Fruit fly (Drosophila melanogaster) whole organism, wandering third instar larva: ENCODE measurements around the gene CG12116.
A peak's percentile ranks its signal among the peaks of the same experiment; 100 is the strongest.

Experiments used
- Abd-B ChIP-seq: fragments of >200 bp; optimal IDR thresholded peaks from 2 replicates; lab custom pipeline; 2017; ENCODE audit warnings: missing biosample characterization, missing genetic modification characterization
- CG32264 ChIP-seq: fragments of 200-800 bp; sonication (Bioruptor generic); optimal IDR thresholded peaks from 2 replicates; lab custom pipeline; 2016; ENCODE audit warnings: missing biosample characterization, missing genetic modification characterization
- CG9705 ChIP-seq: fragments of 200-800 bp; sonication (Bioruptor generic); optimal IDR thresholded peaks from 2 replicates; lab custom pipeline; 2018; ENCODE audit warnings: missing biosample characterization, mild to moderate bottlenecking, missing genetic modification characterization
- CrebA ChIP-seq: fragments of 200-800 bp; sonication (Bioruptor generic); optimal IDR thresholded peaks from 2 replicates; lab custom pipeline; 2016; ENCODE audit warnings: missing biosample characterization, mild to moderate bottlenecking, missing genetic modification characterization, borderline replicate concordance
- Dfd ChIP-seq: fragments of >200 bp; optimal IDR thresholded peaks from 2 replicates; lab custom pipeline; 2017; ENCODE audit warnings: missing biosample characterization, missing genetic modification characterization
- Dif ChIP-seq: fragments of 200-275, 200-300 bp; sonication (Bioruptor generic); optimal IDR thresholded peaks from 2 replicates; lab custom pipeline; 2018; ENCODE audit warnings: missing biosample characterization, missing genetic modification characterization; ENCODE audit not compliant: partially characterized antibody
- GATAd ChIP-seq: sonication (Bioruptor generic); optimal IDR thresholded peaks from 2 replicates; lab custom pipeline; 2016; ENCODE audit warnings: missing biosample characterization, missing genetic modification characterization
- HLH106 ChIP-seq: fragments of 200-800 bp; optimal IDR thresholded peaks from 3 replicates; lab custom pipeline; 2019; ENCODE audit warnings: missing biosample characterization, mild to moderate bottlenecking, missing genetic modification characterization, moderate library complexity
- Hr78 ChIP-seq: fragments of >200 bp; optimal IDR thresholded peaks from 2 replicates; lab custom pipeline; 2017; ENCODE audit warnings: missing biosample characterization, missing genetic modification characterization
- Hr83 ChIP-seq: fragments of 200-300 bp; sonication (Bioruptor generic); optimal IDR thresholded peaks from 2 replicates; lab custom pipeline; 2016; ENCODE audit warnings: missing biosample characterization, mild to moderate bottlenecking, missing genetic modification characterization, moderate library complexity; ENCODE audit not compliant: poor library complexity, severe bottlenecking
- Jra ChIP-seq: sonication (Bioruptor generic); optimal IDR thresholded peaks from 2 replicates; lab custom pipeline; 2016; ENCODE audit warnings: missing biosample characterization, missing genetic modification characterization
- Mio ChIP-seq: sonication (Bioruptor generic); optimal IDR thresholded peaks from 2 replicates; lab custom pipeline; 2016; ENCODE audit warnings: missing biosample characterization, missing genetic modification characterization
- Myc ChIP-seq: fragments of >200 bp; optimal IDR thresholded peaks from 2 replicates; lab custom pipeline; 2017
- N ChIP-seq: fragments of >200 bp; optimal IDR thresholded peaks from 2 replicates; lab custom pipeline; 2018; ENCODE audit warnings: missing biosample characterization, missing external identifiers, missing genetic modification characterization
- OdsH ChIP-seq: fragments of 200-800 bp; sonication (Bioruptor generic); optimal IDR thresholded peaks from 2 replicates; lab custom pipeline; 2016; ENCODE audit warnings: missing biosample characterization, mild to moderate bottlenecking, missing genetic modification characterization
- Rel ChIP-seq, 2 experiments: fragments of 200-800 bp; sonication (Bioruptor generic) in 1 of 2; optimal IDR thresholded peaks; 2 replicates in 1 of 2; 3 replicates in 1 of 2; lab custom pipeline; 2016 to 2019; ENCODE audit warnings: mild to moderate bottlenecking in 2 of 2, missing biosample characterization in 2 of 2, missing genetic modification characterization in 2 of 2, moderate library complexity in 1 of 2
- Sp1 ChIP-seq: fragments of 200-800 bp; sonication (Bioruptor generic); optimal IDR thresholded peaks from 3 replicates; lab custom pipeline; 2019; ENCODE audit warnings: missing biosample characterization, mild to moderate bottlenecking, missing genetic modification characterization, moderate library complexity
- Vsx2 ChIP-seq: fragments of 200-300, 225-300 bp; sonication (Bioruptor generic); optimal IDR thresholded peaks from 2 replicates; lab custom pipeline; 2018; ENCODE audit warnings: missing biosample characterization, missing genetic modification characterization; ENCODE audit not compliant: partially characterized antibody
- br ChIP-seq: fragments of 200-800 bp; sonication (Bioruptor generic); optimal IDR thresholded peaks from 2 replicates; lab custom pipeline; 2016; ENCODE audit warnings: missing biosample characterization, missing genetic modification characterization
- brk ChIP-seq: fragments of 200-800 bp; sonication (Bioruptor generic); optimal IDR thresholded peaks from 2 replicates; lab custom pipeline; 2016; ENCODE audit warnings: missing biosample characterization, mild to moderate bottlenecking, missing genetic modification characterization
- dl ChIP-seq, 2 experiments: fragments of 175-275, 200-275 bp in 1 of 2; fragments of 200-275 bp in 1 of 2; sonication (Bioruptor generic); optimal IDR thresholded peaks; lab custom pipeline; 2018; ENCODE audit warnings: mild to moderate bottlenecking in 2 of 2, missing biosample characterization in 2 of 2, missing genetic modification characterization in 2 of 2, moderate library complexity in 2 of 2; ENCODE audit not compliant: partially characterized antibody in 2 of 2, insufficient read depth in 1 of 2
- dmrt93B ChIP-seq: fragments of 200-800 bp; sonication (Bioruptor generic); optimal IDR thresholded peaks from 2 replicates; lab custom pipeline; 2018; ENCODE audit warnings: missing biosample characterization, mild to moderate bottlenecking, missing genetic modification characterization
- dsf ChIP-seq: sonication (Bioruptor generic); optimal IDR thresholded peaks from 2 replicates; lab custom pipeline; 2016; ENCODE audit warnings: missing biosample characterization, missing genetic modification characterization, borderline replicate concordance
- ey ChIP-seq: fragments of 200-800 bp; sonication (Bioruptor generic); optimal IDR thresholded peaks from 2 replicates; lab custom pipeline; 2016; ENCODE audit warnings: missing biosample characterization, missing genetic modification characterization
- foxo ChIP-seq, 2 experiments: fragments of 200-800 bp; sonication (Bioruptor generic); optimal IDR thresholded peaks; 2 replicates in 1 of 2; 3 replicates in 1 of 2; lab custom pipeline; 2016 to 2017; ENCODE audit warnings: missing biosample characterization in 2 of 2, missing genetic modification characterization in 2 of 2
- fru ChIP-seq: fragments of 200-800 bp; sonication (Bioruptor generic); optimal IDR thresholded peaks from 3 replicates; lab custom pipeline; 2016; ENCODE audit warnings: missing biosample characterization, mild to moderate bottlenecking, missing genetic modification characterization
- h ChIP-seq: fragments of 200-800 bp; sonication (Bioruptor generic); optimal IDR thresholded peaks from 3 replicates; lab custom pipeline; 2016; ENCODE audit warnings: missing biosample characterization, mild to moderate bottlenecking, missing genetic modification characterization
- jim ChIP-seq: fragments of 175-275, 200-325 bp; sonication (Bioruptor generic); optimal IDR thresholded peaks from 2 replicates; lab custom pipeline; 2016; ENCODE audit warnings: missing biosample characterization, mild to moderate bottlenecking, missing genetic modification characterization
- lola ChIP-seq: fragments of >200 bp; optimal IDR thresholded peaks from 2 replicates; lab custom pipeline; 2017; ENCODE audit warnings: missing biosample characterization, missing genetic modification characterization
- pan ChIP-seq: fragments of >200 bp; optimal IDR thresholded peaks from 2 replicates; lab custom pipeline; 2017
- psq ChIP-seq: fragments of 200-800 bp; sonication (Bioruptor generic); optimal IDR thresholded peaks from 3 replicates; lab custom pipeline; 2017; ENCODE audit warnings: missing biosample characterization, mild to moderate bottlenecking, missing genetic modification characterization, moderate library complexity
- rgr ChIP-seq: fragments of 200-800 bp; sonication (Bioruptor generic); optimal IDR thresholded peaks from 3 replicates; lab custom pipeline; 2016; ENCODE audit warnings: missing biosample characterization, mild to moderate bottlenecking, missing genetic modification characterization
- sage ChIP-seq: fragments of 200-800 bp; sonication (Bioruptor generic); optimal IDR thresholded peaks from 2 replicates; lab custom pipeline; 2016; ENCODE audit warnings: missing biosample characterization, mild to moderate bottlenecking, missing genetic modification characterization
- sv ChIP-seq: fragments of 200-800 bp; sonication (Bioruptor generic); optimal IDR thresholded peaks from 3 replicates; lab custom pipeline; 2016; ENCODE audit warnings: missing biosample characterization, missing genetic modification characterization
- usp ChIP-seq: fragments of >200 bp; optimal IDR thresholded peaks from 2 replicates; lab custom pipeline; 2017; ENCODE audit warnings: missing biosample characterization, missing genetic modification characterization
- woc ChIP-seq: sonication (Bioruptor generic); optimal IDR thresholded peaks from 2 replicates; lab custom pipeline; 2016; ENCODE audit warnings: missing biosample characterization, mild to moderate bottlenecking, missing genetic modification characterization

The CG12116 gene

dm6 chrX:8470588-8470987 lies 1.8 kb upstream of the CG12116 start, which contains the start of gene Cp7Fa:
Gene Cp7Fa, plus strand, starts transcription at chrX:8470888.
- TF ChIP-seq CG32264: no peak
- TF ChIP-seq GATAd (GFP tag; lab: Kevin White, UChicago): no peak
- no peak for TF ChIP-seq Sp1 (GFP tag; lab: Kevin White, UChicago)
- TF ChIP-seq foxo (GFP tag; optimal IDR thresholded peaks at IDR 0.05; lab: Kevin White, UChicago): no peak
- no peak for TF ChIP-seq Hr78
- TF ChIP-seq Rel (GFP tag; optimal IDR thresholded peaks at IDR 0.05; lab: Kevin White, UChicago): no peak
- TF ChIP-seq Rel (tag; optimal IDR thresholded peaks at IDR 0.05; lab: Kevin White, UChicago): no peak
- TF ChIP-seq Mio (GFP tag; lab: Kevin White, UChicago): no peak
- TF ChIP-seq brk (GFP tag; lab: Kevin White, UChicago): no peak
- no peak for TF ChIP-seq dl (GFP tag; optimal IDR thresholded peaks at IDR 0.05; lab: Kevin White, UChicago; ENCODE audit: insufficient read depth in 1 of 2, partially characterized antibody in 2 of 2)
- TF ChIP-seq N (GFP tag; lab: Kevin White, UChicago): no peak
- TF ChIP-seq ey (GFP tag; lab: Kevin White, UChicago): no peak
- TF ChIP-seq Jra (GFP tag; lab: Kevin White, UChicago): no peak
- no peak for TF ChIP-seq dsf (GFP tag; lab: Kevin White, UChicago)
- no peak for TF ChIP-seq dmrt93B (GFP tag; lab: Kevin White, UChicago)
- no peak for TF ChIP-seq Dfd (GFP tag; lab: Kevin White, UChicago)
- TF ChIP-seq sv (GFP tag; lab: Kevin White, UChicago): no peak

DNA sequence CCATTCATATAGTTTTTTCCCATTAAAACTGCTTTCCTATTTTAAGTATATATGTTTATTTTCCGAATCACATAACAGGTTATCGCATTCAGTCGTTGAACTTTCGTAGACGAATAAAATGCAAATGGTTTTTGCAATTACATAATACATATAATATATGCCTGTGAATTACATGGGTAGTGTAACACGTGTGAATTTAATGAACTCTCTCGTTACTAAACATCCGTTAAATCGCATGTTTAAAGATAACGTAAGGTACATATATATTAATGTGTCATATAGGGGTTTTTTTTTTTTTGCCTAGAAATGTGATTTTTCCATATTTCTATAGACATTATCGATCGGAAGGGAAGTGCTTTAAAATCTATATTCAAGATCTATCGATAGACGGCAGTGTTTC lies 794 bp upstream of the CG12116 start:
- TF ChIP-seq h (GFP tag; lab: Kevin White, UChicago): no peak
- TF ChIP-seq Rel (GFP tag; optimal IDR thresholded peaks at IDR 0.05; lab: Kevin White, UChicago): no peak
- TF ChIP-seq Rel (tag; optimal IDR thresholded peaks at IDR 0.05; lab: Kevin White, UChicago): peak; percentile 84

DNA sequence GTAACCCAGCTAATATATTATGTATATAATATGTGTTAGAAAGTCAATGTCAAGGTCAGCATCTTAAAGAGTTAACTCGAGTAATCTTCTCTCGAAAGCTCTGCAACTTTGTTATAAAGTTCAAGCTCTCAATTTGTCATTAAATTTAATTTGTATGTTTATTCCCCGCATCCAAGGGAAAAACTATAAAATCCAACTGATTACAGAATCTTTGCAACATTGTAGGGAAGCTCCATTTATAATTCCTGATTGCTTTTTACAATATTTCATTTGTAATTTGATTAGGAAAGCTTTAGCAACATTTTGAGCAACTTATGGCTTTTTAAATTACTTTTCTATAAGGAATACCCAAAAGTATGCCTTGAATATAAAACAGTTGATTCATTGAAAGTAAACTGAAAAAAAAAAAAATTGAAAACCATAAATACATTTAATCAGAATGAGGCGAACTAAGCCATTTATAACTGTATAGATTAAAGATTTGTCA lies 2.0 kb downstream of the CG12116 start:
- TF ChIP-seq sage (no peak), psq (GFP tag; lab: Kevin White, UChicago) (no peak), Dfd (GFP tag; lab: Kevin White, UChicago) (no peak), CG9705 (GFP tag; lab: Kevin White, UChicago) (no peak), Hr83 (no peak), OdsH (GFP tag; lab: Kevin White, UChicago) (no peak), dmrt93B (GFP tag; lab: Kevin White, UChicago) (no peak), Rel (GFP tag; optimal IDR thresholded peaks at IDR 0.05; lab: Kevin White, UChicago) (no peak), Rel (tag; optimal IDR thresholded peaks at IDR 0.05; lab: Kevin White, UChicago) (no peak), N (GFP tag; lab: Kevin White, UChicago) (no peak), pan (lab: Kevin White, UChicago) (no peak), h (GFP tag; lab: Kevin White, UChicago) (no peak), woc (GFP tag; lab: Kevin White, UChicago) (no peak), Hr78 (no peak), fru (no peak), HLH106 (no peak), Myc (lab: Kevin White, UChicago) (no peak)

DNA sequence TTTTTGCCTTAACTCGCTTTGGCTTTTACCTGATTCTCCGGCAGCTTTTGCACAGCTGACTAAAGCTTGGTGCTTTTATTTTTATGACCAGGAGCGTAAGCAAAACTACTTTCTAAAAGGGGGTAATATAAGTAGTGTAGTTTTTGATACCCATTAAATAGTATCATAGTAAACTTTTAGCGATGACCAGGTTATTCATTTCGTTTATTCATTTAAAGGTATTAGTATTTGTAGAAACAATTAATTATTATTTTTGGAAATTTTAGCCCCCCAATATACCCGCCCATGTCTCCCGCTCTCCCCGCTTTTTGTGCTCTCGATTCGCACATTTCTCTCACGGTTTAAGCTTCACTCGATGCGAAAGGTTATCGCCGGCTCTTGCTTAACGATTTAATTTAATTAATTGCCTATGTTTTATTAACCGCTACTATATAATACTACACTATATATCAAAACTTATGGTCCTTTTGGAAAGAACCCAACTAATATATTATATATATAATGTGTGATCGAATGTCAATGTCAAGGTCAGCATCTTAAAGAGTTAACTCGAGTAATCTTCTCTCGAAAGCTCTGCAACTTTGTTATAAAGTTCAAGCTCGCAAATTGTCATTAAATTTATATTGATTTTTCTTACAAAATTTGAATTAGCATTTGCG lies 4.3 kb downstream of the CG12116 start, which contains the start of gene Sptr:
TSS of gene Sptr (minus strand) at position 61 of the 659 bp plus-strand sequence.
- TF ChIP-seq OdsH (GFP tag; lab: Kevin White, UChicago) (peak; percentile 97), pan (lab: Kevin White, UChicago) (no peak), fru (peak; percentile 96), N (GFP tag; lab: Kevin White, UChicago) (no peak), rgr (GFP tag; lab: Kevin White, UChicago) (peak; percentile 97), CrebA (peak; percentile 73), dsf (GFP tag; lab: Kevin White, UChicago) (peak; percentile 58), woc (GFP tag; lab: Kevin White, UChicago) (peak; percentile 92), h (GFP tag; lab: Kevin White, UChicago) (peak; percentile 96), brk (GFP tag; lab: Kevin White, UChicago) (peak; percentile 91), HLH106 (peak; percentile 96), Mio (GFP tag; lab: Kevin White, UChicago) (peak; percentile 19), Abd-B (no peak), GATAd (GFP tag; lab: Kevin White, UChicago) (peak; percentile 51), jim (no peak), dl (GFP tag; optimal IDR thresholded peaks at IDR 0.05; lab: Kevin White, UChicago; ENCODE audit: insufficient read depth in 1 of 2, partially characterized antibody in 2 of 2) (no peak), dmrt93B (GFP tag; lab: Kevin White, UChicago) (peak; percentile 87), Vsx2 (GFP tag; lab: Kevin White, UChicago) (no peak), Dif (GFP tag; lab: Kevin White, UChicago) (no peak), ey (GFP tag; lab: Kevin White, UChicago) (peak; percentile 93), Jra (GFP tag; lab: Kevin White, UChicago) (peak; percentile 84), Sp1 (GFP tag; lab: Kevin White, UChicago) (peak; percentile 96), br (GFP tag; lab: Kevin White, UChicago) (peak; percentile 92), CG9705 (GFP tag; lab: Kevin White, UChicago) (peak; percentile 91), sv (GFP tag; lab: Kevin White, UChicago) (peak; percentile 72), foxo (GFP tag; optimal IDR thresholded peaks at IDR 0.05; lab: Kevin White, UChicago) (peak; percentile 56 to 96), Hr83 (no peak), sage (peak; percentile 87), usp (no peak), lola (GFP tag; lab: Kevin White, UChicago) (no peak), Hr78 (no peak), psq (GFP tag; lab: Kevin White, UChicago) (peak; percentile 92), Myc (lab: Kevin White, UChicago) (no peak)
